Worm (Caenorhabditis elegans) whole organism, L1 larva: ENCODE measurements around the gene pri-1.

ENCODE experiments used
- C04F5.9 ChIP-seq: sonication (generic microtip); optimal IDR thresholded peaks from 2 replicates; lab custom pipeline; 2016; ENCODE audit warnings: missing genetic modification characterization, missing compliant biosample characterization
- C16A3.4 ChIP-seq: fragments of 150-350 bp; optimal IDR thresholded peaks from 2 replicates; lab custom pipeline; 2014; ENCODE audit warnings: missing biosample characterization, missing genetic modification characterization
- F16B12.6 ChIP-seq: fragments of 150-350 bp; optimal IDR thresholded peaks from 2 replicates; lab custom pipeline; 2014; ENCODE audit warnings: missing biosample characterization, missing genetic modification characterization
- aha-1 ChIP-seq: fragments of 150-350 bp; optimal IDR thresholded peaks from 2 replicates; lab custom pipeline; 2014; ENCODE audit warnings: missing biosample characterization, missing genetic modification characterization
- aly-2 ChIP-seq: fragments of 150-350 bp; optimal IDR thresholded peaks from 2 replicates; lab custom pipeline; 2014; ENCODE audit warnings: missing biosample characterization, missing genetic modification characterization
- ama-1 ChIP-seq: fragments of 150-350 bp; optimal IDR thresholded peaks from 2 replicates; lab custom pipeline; 2014
- blmp-1 ChIP-seq: fragments of 150-350 bp; optimal IDR thresholded peaks from 2 replicates; lab custom pipeline; 2014; ENCODE audit warnings: missing biosample characterization, missing genetic modification characterization
- ceh-63 ChIP-seq: fragments of 200-800 bp; sonication (Bioruptor generic); optimal IDR thresholded peaks from 2 replicates; lab custom pipeline; 2018; ENCODE audit warnings: mild to moderate bottlenecking, missing genetic modification characterization, missing compliant biosample characterization
- ceh-8 ChIP-seq: fragments of 200-800 bp; sonication (Bioruptor generic); optimal IDR thresholded peaks from 2 replicates; lab custom pipeline; 2018; ENCODE audit warnings: mild to moderate bottlenecking, missing genetic modification characterization, moderate library complexity, missing compliant biosample characterization
- ceh-82 ChIP-seq, 3 experiments: fragments of 150-350 bp in 1 of 3; sonication (generic microtip) in 2 of 3; optimal IDR thresholded peaks; 2 replicates each; lab custom pipeline; 2014 to 2017; ENCODE audit warnings: missing biosample characterization in 3 of 3, missing genetic modification characterization in 3 of 3
- ceh-90 ChIP-seq: sonication (generic microtip); optimal IDR thresholded peaks from 2 replicates; lab custom pipeline; 2016; ENCODE audit warnings: missing genetic modification characterization, missing compliant biosample characterization
- dsc-1 ChIP-seq: sonication (generic microtip); optimal IDR thresholded peaks from 2 replicates; lab custom pipeline; 2016; ENCODE audit warnings: mild to moderate bottlenecking, missing genetic modification characterization, missing compliant biosample characterization
- elt-2 ChIP-seq: sonication (generic microtip); optimal IDR thresholded peaks from 2 replicates; lab custom pipeline; 2016; ENCODE audit warnings: missing genetic modification characterization, mild to moderate bottlenecking, inconsistent platforms, missing compliant biosample characterization, missing genetic modification reagents
- ets-5 ChIP-seq: fragments of 200-800 bp; sonication (Bioruptor generic); IDR thresholded peaks from 2 replicates; pipeline ENCODE4 v1.3.6; 2022; ENCODE audit warnings: missing genetic modification characterization, missing compliant biosample characterization
- fkh-4 ChIP-seq: sonication (generic microtip); optimal IDR thresholded peaks from 2 replicates; lab custom pipeline; 2016; ENCODE audit warnings: missing compliant biosample characterization, missing genetic modification characterization, borderline replicate concordance
- fos-1 ChIP-seq: fragments of 150-350 bp; optimal IDR thresholded peaks from 2 replicates; lab custom pipeline; 2014; ENCODE audit warnings: missing biosample characterization, missing genetic modification characterization
- grh-1 ChIP-seq: fragments of 200-800 bp; sonication (Bioruptor generic); IDR thresholded peaks from 2 replicates; pipeline ENCODE4 v1.3.6; 2022; ENCODE audit warnings: missing genetic modification reagents, missing genetic modification characterization, missing compliant biosample characterization
- hlh-4 ChIP-seq: sonication (generic microtip); optimal IDR thresholded peaks from 2 replicates; lab custom pipeline; 2016; ENCODE audit warnings: mild to moderate bottlenecking, missing genetic modification characterization, missing compliant biosample characterization
- hpl-2 ChIP-seq: fragments of 150-350 bp; optimal IDR thresholded peaks from 2 replicates; lab custom pipeline; 2014; ENCODE audit warnings: missing biosample characterization, missing genetic modification reagents, missing genetic modification characterization
- jun-1 ChIP-seq: fragments of 150-350 bp; optimal IDR thresholded peaks from 2 replicates; lab custom pipeline; 2014; ENCODE audit warnings: missing biosample characterization, missing genetic modification reagents, missing genetic modification characterization
- lin-13 ChIP-seq: fragments of 150-350 bp; optimal IDR thresholded peaks from 2 replicates; lab custom pipeline; 2014; ENCODE audit warnings: missing biosample characterization, missing genetic modification reagents, missing genetic modification characterization
- lin-35 ChIP-seq, 2 experiments: fragments of 150-350 bp; optimal IDR thresholded peaks; 2 replicates each; lab custom pipeline; 2014; ENCODE audit warnings: missing biosample characterization in 2 of 2, missing genetic modification characterization in 2 of 2, missing genetic modification reagents in 2 of 2
- lin-39 ChIP-seq: fragments of 150-350 bp; optimal IDR thresholded peaks from 2 replicates; lab custom pipeline; 2014; ENCODE audit warnings: missing biosample characterization, missing genetic modification reagents, missing genetic modification characterization
- lir-3 ChIP-seq: sonication (generic microtip); optimal IDR thresholded peaks from 2 replicates; lab custom pipeline; 2016; ENCODE audit warnings: mild to moderate bottlenecking, missing genetic modification characterization, moderate library complexity, missing compliant biosample characterization; ENCODE audit not compliant: poor library complexity
- lsy-2 ChIP-seq, 2 experiments: fragments of 150-350 bp; optimal IDR thresholded peaks; 2 replicates each; lab custom pipeline; 2014; ENCODE audit warnings: missing biosample characterization in 2 of 2, missing genetic modification characterization in 2 of 2
- mab-9 ChIP-seq: fragments of 200-800 bp; sonication (Bioruptor generic); IDR thresholded peaks from 2 replicates; pipeline ENCODE4 v1.3.6; 2022; ENCODE audit warnings: missing genetic modification reagents, missing genetic modification characterization, missing compliant biosample characterization
- mdl-1 ChIP-seq, 2 experiments: fragments of 150-350 bp; optimal IDR thresholded peaks; 2 replicates each; lab custom pipeline; 2014 to 2017; ENCODE audit warnings: missing biosample characterization in 2 of 2, missing genetic modification characterization in 2 of 2, inconsistent platforms in 1 of 2
- mef-2 ChIP-seq: fragments of 150-350 bp; optimal IDR thresholded peaks from 2 replicates; lab custom pipeline; 2014; ENCODE audit warnings: missing biosample characterization, missing genetic modification characterization
- mep-1 ChIP-seq: fragments of 150-350 bp; optimal IDR thresholded peaks from 2 replicates; lab custom pipeline; 2014; ENCODE audit warnings: missing biosample characterization, missing genetic modification characterization
- nhr-11 ChIP-seq: fragments of 150-350 bp; optimal IDR thresholded peaks from 2 replicates; lab custom pipeline; 2014; ENCODE audit warnings: missing biosample characterization, missing genetic modification characterization
- nhr-20 ChIP-seq: sonication (generic microtip); optimal IDR thresholded peaks from 2 replicates; lab custom pipeline; 2016; ENCODE audit warnings: mild to moderate bottlenecking, missing genetic modification characterization, missing compliant biosample characterization
- nhr-237 ChIP-seq: fragments of 150-350 bp; optimal IDR thresholded peaks from 2 replicates; lab custom pipeline; 2014; ENCODE audit warnings: missing biosample characterization, missing genetic modification characterization
- nhr-47 ChIP-seq: sonication (generic microtip); optimal IDR thresholded peaks from 2 replicates; lab custom pipeline; 2016; ENCODE audit warnings: mild to moderate bottlenecking, missing genetic modification characterization, moderate library complexity, missing compliant biosample characterization
- nhr-71 ChIP-seq: sonication (generic microtip); optimal IDR thresholded peaks from 2 replicates; lab custom pipeline; 2016; ENCODE audit warnings: mild to moderate bottlenecking, missing genetic modification characterization, moderate library complexity, missing compliant biosample characterization
- nhr-76 ChIP-seq: sonication (generic microtip); optimal IDR thresholded peaks from 2 replicates; lab custom pipeline; 2017; ENCODE audit warnings: missing biosample characterization, missing genetic modification characterization
- nhr-77 ChIP-seq: fragments of 150-350 bp; optimal IDR thresholded peaks from 2 replicates; lab custom pipeline; 2014; ENCODE audit warnings: missing biosample characterization, missing genetic modification characterization
- nhr-84 ChIP-seq: sonication (generic microtip); optimal IDR thresholded peaks from 2 replicates; lab custom pipeline; 2017; ENCODE audit warnings: missing biosample characterization, missing genetic modification characterization
- nhr-85 ChIP-seq: sonication (generic microtip); peaks from one replicate; lab custom pipeline; 2016; ENCODE audit warnings: missing genetic modification characterization, inconsistent platforms, missing compliant biosample characterization
- nhr-90 ChIP-seq: sonication (generic microtip); optimal IDR thresholded peaks from 2 replicates; lab custom pipeline; 2016; ENCODE audit warnings: mild to moderate bottlenecking, missing genetic modification characterization, missing compliant biosample characterization; ENCODE audit not compliant: poor library complexity
- pag-3 ChIP-seq: sonication (generic microtip); optimal IDR thresholded peaks from 2 replicates; lab custom pipeline; 2017; ENCODE audit warnings: missing genetic modification characterization, mild to moderate bottlenecking, missing compliant biosample characterization, antibody characterized with exemption, borderline replicate concordance; ENCODE audit not compliant: insufficient read depth
- pax-3 ChIP-seq: fragments of 200-800 bp; sonication (Bioruptor generic); optimal IDR thresholded peaks from 2 replicates; lab custom pipeline; 2018; ENCODE audit warnings: mild to moderate bottlenecking, missing genetic modification characterization, moderate library complexity, missing compliant biosample characterization
- skn-1 ChIP-seq: fragments of 150-350 bp; optimal IDR thresholded peaks from 2 replicates; lab custom pipeline; 2014; ENCODE audit warnings: missing biosample characterization, missing genetic modification characterization
- snu-23 ChIP-seq: sonication (generic microtip); optimal IDR thresholded peaks from 2 replicates; lab custom pipeline; 2016; ENCODE audit warnings: missing genetic modification characterization, missing compliant biosample characterization
- sox-4 ChIP-seq: sonication (generic microtip); optimal IDR thresholded peaks from 2 replicates; lab custom pipeline; 2016; ENCODE audit warnings: missing genetic modification characterization, missing compliant biosample characterization
- swsn-7 ChIP-seq: sonication (generic microtip); optimal IDR thresholded peaks from 2 replicates; lab custom pipeline; 2016; ENCODE audit warnings: missing genetic modification characterization, missing compliant biosample characterization
- tlp-1 ChIP-seq: fragments of 150-350 bp; optimal IDR thresholded peaks from 2 replicates; lab custom pipeline; 2014; ENCODE audit warnings: missing biosample characterization, missing genetic modification characterization
- unc-130 ChIP-seq: fragments of 150-350 bp; optimal IDR thresholded peaks from 2 replicates; lab custom pipeline; 2017; ENCODE audit warnings: missing biosample characterization, missing genetic modification characterization, inconsistent platforms
- unc-30 ChIP-seq: sonication (generic microtip); optimal IDR thresholded peaks from 2 replicates; lab custom pipeline; 2017; ENCODE audit warnings: missing biosample characterization, missing genetic modification characterization
- unc-86 ChIP-seq: sonication (generic microtip); optimal IDR thresholded peaks from 2 replicates; lab custom pipeline; 2016; ENCODE audit warnings: missing genetic modification characterization, missing compliant biosample characterization
- unc-98 ChIP-seq: fragments of 200-800 bp; sonication (Bioruptor generic); IDR thresholded peaks from 2 replicates; pipeline ENCODE4 v1.3.6; 2022; ENCODE audit warnings: missing genetic modification characterization, missing compliant biosample characterization
- vab-15 ChIP-seq: sonication (generic microtip); optimal IDR thresholded peaks from 2 replicates; lab custom pipeline; 2017; ENCODE audit warnings: missing genotype, mild to moderate bottlenecking, missing genetic modification characterization, missing compliant biosample characterization
- zip-4 ChIP-seq: fragments of 200-800 bp; sonication (Bioruptor generic); optimal IDR thresholded peaks from 2 replicates; lab custom pipeline; 2018; ENCODE audit warnings: mild to moderate bottlenecking, missing genetic modification characterization, moderate library complexity, missing compliant biosample characterization
- ztf-4 ChIP-seq: fragments of 150-350 bp; optimal IDR thresholded peaks from 2 replicates; lab custom pipeline; 2014; ENCODE audit warnings: missing biosample characterization, missing genetic modification characterization

Gene pri-1

ce11 chrIII:9631117-9631655, 17.1 kb upstream of the pri-1 start, which contains the start of gene ubc-7 (continued):
- TF ChIP-seq skn-1 (tag; lab: Kevin White, UChicago) (peak; percentile 93), lir-3 (tag; lab: Kevin White, UChicago) (peak; percentile 69), nhr-77 (tag; lab: Kevin White, UChicago) (peak; percentile 79), ztf-4 (tag; lab: Kevin White, UChicago) (peak; percentile 56), unc-86 (tag; lab: Kevin White, UChicago) (peak; percentile 74), nhr-11 (tag; lab: Kevin White, UChicago) (peak; percentile 38), C04F5.9 (tag; lab: Kevin White, UChicago) (peak; percentile 64), pag-3 (tag; lab: Kevin White, UChicago) (no peak), unc-130 (peak; percentile 88), nhr-20 (tag; lab: Kevin White, UChicago) (peak; percentile 87), nhr-47 (tag; lab: Kevin White, UChicago) (peak; percentile 89), nhr-84 (no peak), lin-39 (tag; lab: Kevin White, UChicago) (peak; percentile 76), nhr-90 (tag; lab: Kevin White, UChicago) (peak; percentile 81), mep-1 (tag; lab: Kevin White, UChicago) (peak; percentile 88), lin-35 (GFP tag; optimal IDR thresholded peaks at IDR 0.05; lab: Kevin White, UChicago) (peak; percentile 99), fos-1 (tag; lab: Kevin White, UChicago) (peak; percentile 63), grh-1 (GFP tag; lab: Robert Waterston, UW) (peak; percentile 76), hlh-4 (tag; lab: Kevin White, UChicago) (no peak), nhr-85 (tag; lab: Kevin White, UChicago) (peak; percentile 86), F16B12.6 (peak; percentile 65), ceh-82 (tag; optimal IDR thresholded peaks at IDR 0.05; lab: Kevin White, UChicago) (peak; percentile 53 to 89 (median 79)), sox-4 (peak; percentile 51), nhr-76 (no peak), nhr-237 (tag; lab: Kevin White, UChicago) (peak; percentile 55), swsn-7 (peak; percentile 75), aly-2 (peak; percentile 15), ceh-8 (GFP tag; lab: Kevin White, UChicago) (no peak), ceh-90 (tag; lab: Kevin White, UChicago) (peak; percentile 17), ets-5 (no peak), lsy-2 (tag; optimal IDR thresholded peaks at IDR 0.05; lab: Kevin White, UChicago) (peak; percentile 91 to 94), unc-30 (tag; lab: Kevin White, UChicago) (no peak), fkh-4 (tag; lab: Kevin White, UChicago) (no peak), hpl-2 (GFP tag; lab: Kevin White, UChicago) (no peak), C16A3.4 (tag; lab: Kevin White, UChicago) (peak; percentile 85), snu-23 (GFP tag; lab: Kevin White, UChicago) (peak; percentile 89), zip-4 (GFP tag; lab: Kevin White, UChicago) (no peak), pax-3 (no peak), jun-1 (tag; lab: Kevin White, UChicago) (peak; percentile 72), ama-1 (lab: Kevin White, UChicago) (peak; percentile 38), aha-1 (peak; percentile 28), tlp-1 (tag; lab: Kevin White, UChicago) (no peak), ceh-63 (GFP tag; lab: Kevin White, UChicago) (no peak), mab-9 (GFP tag; lab: Robert Waterston, UW) (no peak), vab-15 (tag; lab: Kevin White, UChicago) (no peak), blmp-1 (tag; lab: Kevin White, UChicago) (peak; percentile 99), mdl-1 (tag; optimal IDR thresholded peaks at IDR 0.05; lab: Kevin White, UChicago) (peak in 1 of 2 experiments; percentile 93), mef-2 (tag; lab: Kevin White, UChicago) (no peak), dsc-1 (tag; lab: Kevin White, UChicago) (peak; percentile 67), nhr-71 (tag; lab: Kevin White, UChicago) (peak; percentile 88), elt-2 (peak; percentile 38), unc-98 (GFP tag; lab: Robert Waterston, UW) (no peak), lin-13 (peak; percentile 73)
